Worm (Caenorhabditis elegans) whole organism, midembryonic: ENCODE measurements around the gene wapl-1.

Source experiments
- T22C8.4 ChIP-seq: fragments of 200-800 bp; sonication (Bioruptor generic); IDR thresholded peaks from 2 replicates; pipeline ENCODE4 v1.3.6; 2022; ENCODE audit warnings: missing genetic modification characterization, missing compliant biosample characterization
- cog-1 ChIP-seq: sonication (generic microtip); optimal IDR thresholded peaks from 2 replicates; lab custom pipeline; 2016; ENCODE audit warnings: missing genetic modification characterization, missing compliant biosample characterization
- flt-1 ChIP-seq: fragments of 200-800 bp; sonication (Bioruptor generic); IDR thresholded peaks from 2 replicates; pipeline ENCODE4 v1.3.6; 2022; ENCODE audit warnings: missing genetic modification characterization, missing compliant biosample characterization
- klf-2 ChIP-seq: fragments of 200-800 bp; sonication (Bioruptor generic); conservative IDR thresholded peaks from 2 replicates; pipeline ENCODE4 v1.3.6; 2022; ENCODE audit warnings: missing genetic modification reagents, missing genetic modification characterization, missing compliant biosample characterization
- med-1 ChIP-seq: sonication (generic microtip); optimal IDR thresholded peaks from 2 replicates; lab custom pipeline; 2017; ENCODE audit warnings: missing genetic modification characterization, mild to moderate bottlenecking, missing compliant biosample characterization, antibody characterized with exemption, missing genetic modification reagents; ENCODE audit not compliant: insufficient read depth
- ref-1 ChIP-seq: fragments of 200-800 bp; sonication (Bioruptor generic); conservative IDR thresholded peaks from 2 replicates; pipeline ENCODE4 v1.3.6; 2022; ENCODE audit warnings: missing genetic modification reagents, missing genetic modification characterization, missing compliant biosample characterization
- tab-1 ChIP-seq: fragments of 200-800 bp; sonication (Bioruptor generic); IDR thresholded peaks from 2 replicates; pipeline ENCODE4 v1.3.6; 2022; ENCODE audit warnings: missing genetic modification characterization, missing compliant biosample characterization
- ztf-23 ChIP-seq: fragments of 200-800 bp; sonication (Bioruptor generic); IDR thresholded peaks from 2 replicates; pipeline ENCODE4 v1.3.6; 2022; ENCODE audit warnings: missing genetic modification reagents, missing genetic modification characterization, missing compliant biosample characterization
- ztf-29 ChIP-seq: fragments of 200-800 bp; sonication (Bioruptor generic); IDR thresholded peaks from 2 replicates; pipeline ENCODE4 v1.3.6; 2022; ENCODE audit warnings: missing genetic modification reagents, missing genetic modification characterization, missing compliant biosample characterization

The wapl-1 gene

ce11 chrIV:4411948-4412335 is 33.6 kb downstream of the wapl-1 start:
- TF ChIP-seq tab-1 (no peak), ztf-23 (GFP tag; lab: Robert Waterston, UW) (no peak), klf-2 (GFP tag; lab: Robert Waterston, UW) (no peak), flt-1 (GFP tag; lab: Robert Waterston, UW) (no peak), ztf-29 (no peak), med-1 (no peak), ref-1 (GFP tag; lab: Robert Waterston, UW) (no peak), T22C8.4 (GFP tag; lab: Robert Waterston, UW) (no peak), cog-1 (tag; lab: Kevin White, UChicago) (no peak)

ce11 chrIV:4411311-4411947 is 34.1 kb downstream of the wapl-1 start:
- TF ChIP-seq ztf-23 (GFP tag; lab: Robert Waterston, UW) (no peak), flt-1 (GFP tag; lab: Robert Waterston, UW) (no peak), med-1 (no peak), tab-1 (no peak), ref-1 (GFP tag; lab: Robert Waterston, UW) (no peak), T22C8.4 (GFP tag; lab: Robert Waterston, UW) (no peak), ztf-29 (no peak), cog-1 (tag; lab: Kevin White, UChicago) (no peak), klf-2 (GFP tag; lab: Robert Waterston, UW) (no peak)

ce11 chrIV:4410526-4410925 is 35.0 kb downstream of the wapl-1 start:
- TF ChIP-seq flt-1 (GFP tag; lab: Robert Waterston, UW) (no peak), klf-2 (GFP tag; lab: Robert Waterston, UW) (no peak), cog-1 (tag; lab: Kevin White, UChicago) (no peak), tab-1 (no peak), ztf-23 (GFP tag; lab: Robert Waterston, UW) (no peak), med-1 (no peak), ref-1 (GFP tag; lab: Robert Waterston, UW) (no peak), T22C8.4 (GFP tag; lab: Robert Waterston, UW) (no peak), ztf-29 (no peak)

- TF ChIP-seq T22C8.4 (GFP tag; lab: Robert Waterston, UW) (no peak), flt-1 (GFP tag; lab: Robert Waterston, UW) (no peak), ref-1 (GFP tag; lab: Robert Waterston, UW) (no peak), ztf-23 (GFP tag; lab: Robert Waterston, UW) (no peak), med-1 (no peak), tab-1 (no peak), ztf-29 (no peak), cog-1 (tag; lab: Kevin White, UChicago) (no peak), klf-2 (GFP tag; lab: Robert Waterston, UW) (no peak)
These were observed 36.8 kb downstream of the wapl-1 start for ce11 chrIV:4408714-4409113.

- peak; percentile 42; the same call in 1 of the 2 replicates for TF ChIP-seq ztf-23 (GFP tag; lab: Robert Waterston, UW)
- no peak for TF ChIP-seq klf-2 (GFP tag; lab: Robert Waterston, UW)
- no peak for TF ChIP-seq med-1
- no peak for TF ChIP-seq T22C8.4 (GFP tag; lab: Robert Waterston, UW)
- TF ChIP-seq tab-1 = no peak
These were observed 38.5 kb downstream of the wapl-1 start for ce11 chrIV:4407055-4407461.

ce11 chrIV:4406054-4406539 is 39.4 kb downstream of the wapl-1 start:
- peak; percentile 42; the same call in 1 of the 2 replicates for TF ChIP-seq flt-1 (GFP tag; lab: Robert Waterston, UW)
- TF ChIP-seq cog-1 (tag; lab: Kevin White, UChicago) = no peak

- TF ChIP-seq T22C8.4 (GFP tag; lab: Robert Waterston, UW) = no peak
- TF ChIP-seq cog-1 (tag; lab: Kevin White, UChicago) = no peak
- no peak for TF ChIP-seq med-1
- TF ChIP-seq tab-1 = no peak
- TF ChIP-seq ztf-23 (GFP tag; lab: Robert Waterston, UW) = no peak
- TF ChIP-seq ztf-29 = no peak
- TF ChIP-seq klf-2 (GFP tag; lab: Robert Waterston, UW) = no peak
- no peak for TF ChIP-seq ref-1 (GFP tag; lab: Robert Waterston, UW)
- TF ChIP-seq flt-1 (GFP tag; lab: Robert Waterston, UW) = no peak
These were observed 40.4 kb downstream of the wapl-1 start, which contains the start of gene Y24D9A.7 for ce11 chrIV:4405126-4405525. Gene Y24D9A.7 (minus strand): TSS chrIV:4405171.

ce11 chrIV:4403870-4404269 is 41.7 kb downstream of the wapl-1 start:
- TF ChIP-seq T22C8.4 (GFP tag; lab: Robert Waterston, UW) (no peak), ztf-23 (GFP tag; lab: Robert Waterston, UW) (no peak), cog-1 (tag; lab: Kevin White, UChicago) (no peak), klf-2 (GFP tag; lab: Robert Waterston, UW) (no peak), flt-1 (GFP tag; lab: Robert Waterston, UW) (no peak)

ce11 chrIV:4402413-4402812 is 43.1 kb downstream of the wapl-1 start:
- TF ChIP-seq tab-1 (no peak), flt-1 (GFP tag; lab: Robert Waterston, UW) (no peak), ztf-29 (no peak), klf-2 (GFP tag; lab: Robert Waterston, UW) (no peak), med-1 (no peak), cog-1 (tag; lab: Kevin White, UChicago) (no peak)
